Fruit fly (Drosophila melanogaster): Measurements from ENCODE around the gene CG15221.

DNA sequence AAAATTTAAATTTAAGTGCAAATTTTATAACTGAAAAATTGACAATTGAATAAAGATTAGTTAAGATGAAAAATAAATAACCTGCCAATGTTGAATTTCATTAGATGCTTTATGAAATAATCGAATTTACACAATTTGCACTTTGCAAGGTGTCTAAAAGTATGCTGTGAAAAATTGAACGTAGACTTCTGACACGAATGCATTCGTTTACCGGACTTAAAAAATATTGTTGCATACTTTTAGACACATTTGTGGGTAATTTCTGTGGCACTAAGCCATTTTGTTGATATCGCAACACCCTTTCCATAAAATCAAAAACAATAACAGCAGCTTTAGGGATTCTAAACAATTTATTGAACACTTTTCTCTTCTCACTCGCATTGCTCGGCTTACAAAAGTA is 45.4 kb downstream of the CG15221 start:
- no peak for TF ChIP-seq psq (optimal IDR thresholded peaks at IDR 0.05)
- no peak for TF ChIP-seq insv (optimal IDR thresholded peaks at IDR 0.05)
- TF ChIP-seq Myc (optimal IDR thresholded peaks at IDR 0.05), result no peak
- TF ChIP-seq h (optimal IDR thresholded peaks at IDR 0.05), result no peak
- TF ChIP-seq Sin3A (optimal IDR thresholded peaks at IDR 0.05), result no peak
- no peak for TF ChIP-seq ttk (optimal IDR thresholded peaks at IDR 0.05)

All from Kc167 (cell line).